Fruit fly (Drosophila melanogaster) whole organism, embryonic: ENCODE results near the gene CG42716.

Experiments
- Aef1 ChIP-seq: fragments of 200-800 bp; sonication (Bioruptor generic); IDR thresholded peaks from 3 replicates; pipeline ENCODE4 v1.3.6; 2022; ENCODE audit warnings: missing biosample characterization, missing genetic modification characterization
- Atf3 ChIP-seq: fragments of 200-800 bp; sonication (Bioruptor generic); optimal IDR thresholded peaks from 3 replicates; lab custom pipeline; 2016; ENCODE audit warnings: missing biosample characterization, missing genetic modification characterization
- Atf6 ChIP-seq: fragments of 200-800 bp; sonication (Bioruptor generic); IDR thresholded peaks from 2 replicates; pipeline ENCODE4 v1.3.6; 2022; ENCODE audit warnings: missing biosample characterization, missing genetic modification characterization
- BtbVII ChIP-seq: fragments of 200-800 bp; sonication (Bioruptor generic); optimal IDR thresholded peaks from 3 replicates; lab custom pipeline; 2017; ENCODE audit warnings: missing biosample characterization, mild to moderate bottlenecking, missing genetic modification characterization
- CG10209 ChIP-seq: fragments of 200-800 bp; sonication (Bioruptor generic); optimal IDR thresholded peaks from 3 replicates; lab custom pipeline; 2017; ENCODE audit warnings: missing biosample characterization, mild to moderate bottlenecking, missing genetic modification characterization, missing genetic modification reagents
- CG10959 ChIP-seq: fragments of 200-800 bp; sonication (Bioruptor generic); IDR thresholded peaks from 2 replicates; pipeline ENCODE4 v1.3.6; 2022; ENCODE audit warnings: missing biosample characterization, missing genetic modification characterization
- CG11085 ChIP-seq: fragments of 200-800 bp; sonication (Bioruptor generic); IDR thresholded peaks from 2 replicates; pipeline ENCODE4 v1.3.6; 2022; ENCODE audit warnings: missing biosample characterization, missing genetic modification characterization
- CG12155 ChIP-seq: fragments of 200-800 bp; sonication (Bioruptor generic); optimal IDR thresholded peaks from 3 replicates; lab custom pipeline; 2016; ENCODE audit warnings: missing biosample characterization, missing genetic modification characterization
- CG12744 ChIP-seq: fragments of 200-800 bp; sonication (Bioruptor generic); optimal IDR thresholded peaks from 2 replicates; lab custom pipeline; 2016; ENCODE audit warnings: missing biosample characterization, missing genetic modification characterization
- CG13287 ChIP-seq: fragments of 200-800 bp; sonication (Bioruptor generic); IDR thresholded peaks from 2 replicates; pipeline ENCODE4 v1.3.6; 2022; ENCODE audit warnings: missing biosample characterization, missing genetic modification characterization; ENCODE audit not compliant: partially characterized antibody
- CG15479 ChIP-seq: fragments of 200-800 bp; sonication (Bioruptor generic); optimal IDR thresholded peaks from 3 replicates; lab custom pipeline; 2019; ENCODE audit warnings: missing biosample characterization, mild to moderate bottlenecking, missing genetic modification characterization, moderate library complexity
- CG17328 ChIP-seq: fragments of 200-800 bp; sonication (Bioruptor generic); IDR thresholded peaks from 2 replicates; pipeline ENCODE4 v1.3.6; 2022; ENCODE audit warnings: missing biosample characterization, missing genetic modification characterization
- CG17612 ChIP-seq: fragments of 200-800 bp; sonication (Bioruptor generic); IDR thresholded peaks from 2 replicates; pipeline ENCODE4 v1.3.6; 2022; ENCODE audit warnings: missing biosample characterization, missing genetic modification characterization
- CG4617 ChIP-seq: fragments of 200-800 bp; sonication (Bioruptor generic); optimal IDR thresholded peaks from 3 replicates; lab custom pipeline; 2016; ENCODE audit warnings: missing biosample characterization, missing genetic modification characterization, borderline replicate concordance
- CG6765 ChIP-seq: fragments of 200-800 bp; sonication (Bioruptor generic); optimal IDR thresholded peaks from 3 replicates; lab custom pipeline; 2017; ENCODE audit warnings: missing biosample characterization, mild to moderate bottlenecking, missing genetic modification characterization
- CG6791 ChIP-seq: fragments of 200-800 bp; sonication (Bioruptor generic); IDR thresholded peaks from 3 replicates; pipeline ENCODE4 v1.3.6; 2022; ENCODE audit warnings: missing biosample characterization, missing genetic modification characterization; ENCODE audit not compliant: partially characterized antibody
- CG7372 ChIP-seq: fragments of 200-800 bp; sonication (Bioruptor generic); IDR thresholded peaks from 2 replicates; pipeline ENCODE4 v1.3.6; 2022; ENCODE audit warnings: missing biosample characterization, missing genetic modification characterization
- CG7786 ChIP-seq: fragments of 200-800 bp; sonication (Bioruptor generic); optimal IDR thresholded peaks from 2 replicates; lab custom pipeline; 2016; ENCODE audit warnings: missing biosample characterization, missing genetic modification characterization
- CG7839 ChIP-seq: fragments of 200-800 bp; sonication (Bioruptor generic); optimal IDR thresholded peaks from 3 replicates; lab custom pipeline; 2018; ENCODE audit warnings: missing biosample characterization, mild to moderate bottlenecking, missing genetic modification characterization, moderate library complexity
- CG8924 ChIP-seq: fragments of 200-800 bp; optimal IDR thresholded peaks from 3 replicates; lab custom pipeline; 2019; ENCODE audit warnings: missing biosample characterization, mild to moderate bottlenecking, missing genetic modification characterization, moderate library complexity
- Dek ChIP-seq: fragments of 200-800 bp; sonication (Bioruptor generic); optimal IDR thresholded peaks from 3 replicates; lab custom pipeline; 2019; ENCODE audit warnings: missing biosample characterization, mild to moderate bottlenecking, missing genetic modification characterization, moderate library complexity
- Doc2 ChIP-seq: fragments of 200-800 bp; sonication (Bioruptor generic); IDR thresholded peaks from 2 replicates; pipeline ENCODE4 v1.3.6; 2022; ENCODE audit warnings: missing biosample characterization, missing genetic modification characterization
- Hand ChIP-seq: fragments of 200-800 bp; sonication (Bioruptor generic); optimal IDR thresholded peaks from 2 replicates; lab custom pipeline; 2017; ENCODE audit warnings: mild to moderate bottlenecking, missing biosample characterization, missing genetic modification reagents, missing genetic modification characterization
- Lpt ChIP-seq: fragments of >200 bp; optimal IDR thresholded peaks from 2 replicates; lab custom pipeline; 2018; ENCODE audit warnings: missing biosample characterization, missing genetic modification characterization
- Max ChIP-seq: fragments of 200-800 bp; sonication (Bioruptor generic); optimal IDR thresholded peaks from 2 replicates; lab custom pipeline; 2016; ENCODE audit warnings: missing biosample characterization, mild to moderate bottlenecking, missing genetic modification characterization
- Rfx ChIP-seq: fragments of 200-800 bp; sonication (Bioruptor generic); IDR thresholded peaks from 2 replicates; pipeline ENCODE4 v1.3.6; 2022; ENCODE audit warnings: missing biosample characterization, missing genetic modification characterization
- Side ChIP-seq: fragments of 200-800 bp; sonication (Bioruptor generic); optimal IDR thresholded peaks from 2 replicates; lab custom pipeline; 2016; ENCODE audit warnings: missing biosample characterization, missing genetic modification characterization
- Stat92E ChIP-seq, 3 experiments: fragments of >200 bp in 2 of 3; fragments of 200-800 bp in 1 of 3; sonication (Bioruptor generic) in 1 of 3; optimal IDR thresholded peaks; 2 replicates each; lab custom pipeline; 2017 to 2019; ENCODE audit warnings: missing biosample characterization in 3 of 3, missing genetic modification characterization in 3 of 3, mild to moderate bottlenecking in 1 of 3, moderate library complexity in 1 of 3
- Usf ChIP-seq: fragments of 200-800 bp; sonication (Bioruptor generic); optimal IDR thresholded peaks from 2 replicates; lab custom pipeline; 2017; ENCODE audit warnings: missing genotype, missing biosample characterization, missing genetic modification characterization
- Vsx1 ChIP-seq: fragments of 200-800 bp; sonication (Bioruptor generic); optimal IDR thresholded peaks from 2 replicates; lab custom pipeline; 2017; ENCODE audit warnings: missing biosample characterization, mild to moderate bottlenecking, missing genetic modification characterization, missing genetic modification reagents
- Xrp1 ChIP-seq: fragments of 200-800 bp; sonication (Bioruptor generic); IDR thresholded peaks from 2 replicates; pipeline ENCODE4 v1.3.6; 2022; ENCODE audit warnings: missing biosample characterization, missing genetic modification characterization
- bab2 ChIP-seq: fragments of 200-800 bp; sonication (Bioruptor generic); optimal IDR thresholded peaks from 2 replicates; lab custom pipeline; 2016; ENCODE audit warnings: missing biosample characterization, missing genetic modification characterization
- cwo ChIP-seq: fragments of 200-800 bp; sonication (Bioruptor generic); optimal IDR thresholded peaks from 3 replicates; lab custom pipeline; 2017; ENCODE audit warnings: missing biosample characterization, missing genetic modification characterization, mild to moderate bottlenecking, moderate library complexity, missing genetic modification reagents
- dati ChIP-seq: fragments of 200-800 bp; sonication (Bioruptor generic); IDR thresholded peaks from 2 replicates; pipeline ENCODE4 v1.3.6; 2022; ENCODE audit warnings: missing biosample characterization, missing genetic modification characterization
- dysf ChIP-seq: fragments of 200-800 bp; sonication (Bioruptor generic); IDR thresholded peaks from 3 replicates; pipeline ENCODE4 v1.3.6; 2022; ENCODE audit warnings: missing biosample characterization, missing genetic modification characterization
- fd96Cb ChIP-seq: fragments of 200-800 bp; sonication (Bioruptor generic); optimal IDR thresholded peaks from 2 replicates; lab custom pipeline; 2018; ENCODE audit warnings: missing biosample characterization, mild to moderate bottlenecking, missing genetic modification characterization, moderate library complexity
- grau ChIP-seq: fragments of 200-800 bp; optimal IDR thresholded peaks from 3 replicates; lab custom pipeline; 2019; ENCODE audit warnings: missing biosample characterization, mild to moderate bottlenecking, missing genetic modification characterization, moderate library complexity
- hb ChIP-seq: fragments of 200-800 bp; sonication (Bioruptor generic); IDR thresholded peaks from 3 replicates; pipeline ENCODE4 v1.3.6; 2022; ENCODE audit warnings: missing biosample characterization, missing genetic modification characterization; ENCODE audit not compliant: partially characterized antibody
- kah ChIP-seq: fragments of 200-800 bp; sonication (Bioruptor generic); optimal IDR thresholded peaks from 2 replicates; lab custom pipeline; 2018; ENCODE audit warnings: missing biosample characterization, mild to moderate bottlenecking, missing genetic modification characterization
- kni ChIP-seq: fragments of 200-800 bp; sonication (Bioruptor generic); optimal IDR thresholded peaks from 3 replicates; lab custom pipeline; 2017; ENCODE audit warnings: mild to moderate bottlenecking, missing biosample characterization, missing genetic modification reagents, missing genetic modification characterization
- nmo ChIP-seq: fragments of 200-800 bp; sonication (Bioruptor generic); optimal IDR thresholded peaks from 2 replicates; lab custom pipeline; 2018; ENCODE audit warnings: missing biosample characterization, mild to moderate bottlenecking, missing genetic modification characterization, moderate library complexity
- p53 ChIP-seq: fragments of 200-800 bp; sonication (Bioruptor generic); optimal IDR thresholded peaks from 2 replicates; lab custom pipeline; 2016; ENCODE audit warnings: missing biosample characterization, missing genetic modification characterization
- peb ChIP-seq: fragments of 200-800 bp; sonication (Bioruptor generic); IDR thresholded peaks from 2 replicates; pipeline ENCODE4 v1.3.6; 2022; ENCODE audit warnings: missing biosample characterization, missing genetic modification characterization
- schlank ChIP-seq: fragments of 200-800 bp; sonication (Bioruptor generic); optimal IDR thresholded peaks from 2 replicates; lab custom pipeline; 2018; ENCODE audit warnings: missing biosample characterization, mild to moderate bottlenecking, missing genetic modification characterization
- sqz ChIP-seq: fragments of 200-800 bp; sonication (Bioruptor generic); optimal IDR thresholded peaks from 3 replicates; lab custom pipeline; 2018; ENCODE audit warnings: missing biosample characterization, mild to moderate bottlenecking, missing genetic modification characterization
- stc ChIP-seq: fragments of 200-800 bp; sonication (Bioruptor generic); IDR thresholded peaks from 2 replicates; pipeline ENCODE4 v1.3.6; 2022; ENCODE audit warnings: missing biosample characterization, missing genetic modification characterization
- vvl ChIP-seq: fragments of 200-800 bp; sonication (Bioruptor generic); IDR thresholded peaks from 2 replicates; pipeline ENCODE4 v1.3.6; 2022; ENCODE audit warnings: missing biosample characterization, missing genetic modification characterization
- zen2 ChIP-seq: fragments of 200-800 bp; sonication (Bioruptor generic); IDR thresholded peaks from 3 replicates; pipeline ENCODE4 v1.3.6; 2022; ENCODE audit warnings: missing biosample characterization, missing genetic modification characterization; ENCODE audit not compliant: partially characterized antibody
- zf30C ChIP-seq: fragments of 200-800 bp; sonication (Bioruptor generic); optimal IDR thresholded peaks from 3 replicates; lab custom pipeline; 2018; ENCODE audit warnings: missing biosample characterization, mild to moderate bottlenecking, missing genetic modification characterization

The CG42716 gene

dm6 chr3L:16052145-16053025 is 18.8 kb downstream of the CG42716 start (continued):
- TF ChIP-seq grau (tag; lab: Kevin White, UChicago) (no peak), sqz (peak; percentile 91), kni (GFP tag; lab: Kevin White, UChicago) (peak; percentile 87), CG7839 (tag; lab: Kevin White, UChicago) (no peak), Dek (no peak), CG8924 (tag; lab: Kevin White, UChicago) (peak; percentile 44), hb (GFP tag; lab: Robert Waterston, UW) (no peak), p53 (GFP tag; lab: Kevin White, UChicago) (no peak), kah (GFP tag; lab: Kevin White, UChicago) (peak; percentile 39), dati (no peak), nmo (GFP tag; lab: Kevin White, UChicago) (peak; percentile 30), Lpt (GFP tag; lab: Kevin White, UChicago) (no peak), Doc2 (GFP tag; lab: Robert Waterston, UW) (no peak), Xrp1 (GFP tag; lab: Robert Waterston, UW) (no peak), CG10209 (GFP tag; lab: Kevin White, UChicago) (no peak), Usf (GFP tag; lab: Kevin White, UChicago) (no peak), Atf6 (GFP tag; lab: Robert Waterston, UW) (no peak), Vsx1 (GFP tag; lab: Kevin White, UChicago) (peak; percentile 26), CG17612 (GFP tag; lab: Robert Waterston, UW) (no peak), CG7372 (GFP tag; lab: Robert Waterston, UW) (no peak), CG6765 (no peak), Atf3 (GFP tag; lab: Kevin White, UChicago) (no peak), dysf (GFP tag; lab: Robert Waterston, UW) (no peak), zf30C (peak; percentile 5), peb (no peak), zen2 (GFP tag; lab: Robert Waterston, UW) (no peak), CG7786 (no peak), CG17328 (GFP tag; lab: Robert Waterston, UW) (no peak), CG15479 (GFP tag; lab: Kevin White, UChicago) (peak; percentile 95), CG12744 (GFP tag; lab: Kevin White, UChicago) (no peak), CG13287 (no peak; the same call in 1 of the 2 replicates), bab2 (GFP tag; lab: Kevin White, UChicago) (no peak), Aef1 (GFP tag; lab: Robert Waterston, UW) (peak; percentile 32; the same call in 2 of the 3 replicates), fd96Cb (tag; lab: Kevin White, UChicago) (no peak), Max (GFP tag; lab: Kevin White, UChicago) (peak; percentile 2), Hand (peak; percentile 17), cwo (no peak), CG12155 (GFP tag; lab: Kevin White, UChicago) (no peak), Rfx (GFP tag; lab: Robert Waterston, UW) (no peak), vvl (no peak), CG4617 (GFP tag; lab: Kevin White, UChicago) (peak; percentile 31), stc (no peak), CG10959 (no peak), Stat92E (GFP tag; optimal IDR thresholded peaks at IDR 0.05; lab: Kevin White, UChicago) (peak in 1 of 3 experiments; percentile 91), BtbVII (no peak), CG6791 (GFP tag; lab: Robert Waterston, UW) (no peak), Side (GFP tag; lab: Kevin White, UChicago) (no peak), schlank (tag; lab: Kevin White, UChicago) (no peak), CG11085 (no peak)
